Fruit fly (Drosophila melanogaster) whole organism, embryonic: ENCODE data around the gene CG7530.

Source experiments
- Adf1 ChIP-seq: fragments of 200-800 bp; sonication (Bioruptor generic); IDR thresholded peaks from 2 replicates; pipeline ENCODE4 v1.3.6; 2022; ENCODE audit warnings: missing biosample characterization, missing genetic modification characterization
- Asciz ChIP-seq: fragments of 200-800 bp; sonication (Bioruptor generic); optimal IDR thresholded peaks from 2 replicates; lab custom pipeline; 2017; ENCODE audit warnings: missing biosample characterization, mild to moderate bottlenecking, missing genetic modification characterization, missing genetic modification reagents
- Atf6 ChIP-seq: fragments of 200-800 bp; sonication (Bioruptor generic); IDR thresholded peaks from 2 replicates; pipeline ENCODE4 v1.3.6; 2022; ENCODE audit warnings: missing biosample characterization, missing genetic modification characterization
- CG10959 ChIP-seq: fragments of 200-800 bp; sonication (Bioruptor generic); IDR thresholded peaks from 2 replicates; pipeline ENCODE4 v1.3.6; 2022; ENCODE audit warnings: missing biosample characterization, missing genetic modification characterization
- CG11093 ChIP-seq: fragments of 200-800 bp; sonication (Bioruptor generic); IDR thresholded peaks from 3 replicates; pipeline ENCODE4 v1.3.6; 2022; ENCODE audit warnings: missing biosample characterization, missing genetic modification characterization
- CG12942 ChIP-seq: fragments of 200-800 bp; sonication (Bioruptor generic); optimal IDR thresholded peaks from 3 replicates; lab custom pipeline; 2016; ENCODE audit warnings: missing biosample characterization, missing genetic modification characterization
- CG13296 ChIP-seq: fragments of 200-800 bp; sonication (Bioruptor generic); optimal IDR thresholded peaks from 3 replicates; lab custom pipeline; 2018; ENCODE audit warnings: missing biosample characterization, mild to moderate bottlenecking, missing genetic modification characterization
- CG13424 ChIP-seq: fragments of 200-800 bp; sonication (Bioruptor generic); optimal IDR thresholded peaks from 2 replicates; lab custom pipeline; 2019; ENCODE audit warnings: missing biosample characterization, mild to moderate bottlenecking, missing genetic modification characterization, moderate library complexity
- CG14667 ChIP-seq: fragments of 200-800 bp; sonication (Bioruptor generic); IDR thresholded peaks from 2 replicates; pipeline ENCODE4 v1.3.6; 2022; ENCODE audit warnings: missing biosample characterization, missing genetic modification characterization
- CG2120 ChIP-seq: fragments of 200-800 bp; sonication (Bioruptor generic); optimal IDR thresholded peaks from 3 replicates; lab custom pipeline; 2016; ENCODE audit warnings: missing biosample characterization, missing genetic modification characterization
- CG30020 ChIP-seq: fragments of 200-800 bp; optimal IDR thresholded peaks from 2 replicates; lab custom pipeline; 2019; ENCODE audit warnings: missing biosample characterization, mild to moderate bottlenecking, missing genetic modification characterization, moderate library complexity
- CG30431 ChIP-seq: fragments of 200-800 bp; sonication (Bioruptor generic); optimal IDR thresholded peaks from 2 replicates; lab custom pipeline; 2017; ENCODE audit warnings: missing biosample characterization, missing genetic modification characterization
- CG31224 ChIP-seq: fragments of 200-800 bp; sonication (Bioruptor generic); IDR thresholded peaks from 2 replicates; pipeline ENCODE4 v1.3.6; 2022; ENCODE audit warnings: missing biosample characterization, missing genetic modification characterization
- CG4282 ChIP-seq: fragments of 200-800 bp; sonication (Bioruptor generic); optimal IDR thresholded peaks from 2 replicates; lab custom pipeline; 2016; ENCODE audit warnings: missing biosample characterization, missing genetic modification characterization
- CG4328 ChIP-seq: fragments of 200-800 bp; sonication (Bioruptor generic); optimal IDR thresholded peaks from 3 replicates; lab custom pipeline; 2017; ENCODE audit warnings: missing biosample characterization, missing genetic modification reagents, missing genetic modification characterization
- CG4424 ChIP-seq: fragments of 200-800 bp; sonication (Bioruptor generic); optimal IDR thresholded peaks from 3 replicates; lab custom pipeline; 2016; ENCODE audit warnings: missing biosample characterization, missing genetic modification characterization
- CG4707 ChIP-seq: fragments of 200-800 bp; sonication (Bioruptor generic); optimal IDR thresholded peaks from 2 replicates; lab custom pipeline; 2018; ENCODE audit warnings: missing biosample characterization, mild to moderate bottlenecking, missing genetic modification characterization, moderate library complexity
- Camta ChIP-seq: fragments of 200-800 bp; sonication (Bioruptor generic); optimal IDR thresholded peaks from 2 replicates; lab custom pipeline; 2016; ENCODE audit warnings: missing biosample characterization, missing genetic modification characterization
- Dip2 ChIP-seq: fragments of 200-800 bp; sonication (Bioruptor generic); IDR thresholded peaks from 2 replicates; pipeline ENCODE4 v1.3.6; 2022; ENCODE audit warnings: missing biosample characterization, missing genetic modification characterization
- E2f2 ChIP-seq: fragments of 200-800 bp; sonication (Bioruptor generic); IDR thresholded peaks from 2 replicates; pipeline ENCODE4 v1.3.6; 2022; ENCODE audit warnings: missing biosample characterization, missing genetic modification characterization
- H2.0 ChIP-seq: fragments of 200-800 bp; sonication (Bioruptor generic); IDR thresholded peaks from 2 replicates; pipeline ENCODE4 v1.3.6; 2022; ENCODE audit warnings: missing biosample characterization, missing genetic modification characterization
- HLH3B ChIP-seq: fragments of 200-800 bp; sonication (Bioruptor generic); IDR thresholded peaks from 2 replicates; pipeline ENCODE4 v1.3.6; 2022; ENCODE audit warnings: missing biosample characterization, missing genetic modification characterization
- Lhr ChIP-seq: fragments of 200-800 bp; sonication (Bioruptor generic); optimal IDR thresholded peaks from 3 replicates; lab custom pipeline; 2017; ENCODE audit warnings: mild to moderate bottlenecking, missing biosample characterization, missing genetic modification reagents, missing genetic modification characterization
- Nf-YB ChIP-seq: fragments of 200-800 bp; sonication (Bioruptor generic); optimal IDR thresholded peaks from 3 replicates; lab custom pipeline; 2019; ENCODE audit warnings: missing biosample characterization, mild to moderate bottlenecking, missing genetic modification characterization, moderate library complexity
- Six4 ChIP-seq: fragments of 200-800 bp; sonication (Bioruptor generic); optimal IDR thresholded peaks from 2 replicates; lab custom pipeline; 2016; ENCODE audit warnings: missing biosample characterization, missing genetic modification characterization
- Taf1 ChIP-seq: fragments of 200-800 bp; sonication (Bioruptor generic); IDR thresholded peaks from 2 replicates; pipeline ENCODE4 v1.3.6; 2022; ENCODE audit warnings: missing biosample characterization, missing genetic modification characterization
- Tbp ChIP-seq: fragments of >200 bp; optimal IDR thresholded peaks from 2 replicates; lab custom pipeline; 2018; ENCODE audit warnings: missing biosample characterization, missing genetic modification characterization
- bbx ChIP-seq: fragments of 200-800 bp; sonication (Bioruptor generic); IDR thresholded peaks from 2 replicates; pipeline ENCODE4 v1.3.6; 2022; ENCODE audit warnings: missing biosample characterization, missing genetic modification characterization; ENCODE audit not compliant: partially characterized antibody
- chinmo ChIP-seq: fragments of 200-800 bp; sonication (Bioruptor generic); IDR thresholded peaks from 4 replicates; pipeline ENCODE4 v1.3.6; 2022; ENCODE audit warnings: missing biosample characterization, missing genetic modification characterization; ENCODE audit not compliant: partially characterized antibody
- crc ChIP-seq: fragments of 200-800 bp; sonication (Bioruptor generic); optimal IDR thresholded peaks from 2 replicates; lab custom pipeline; 2016; ENCODE audit warnings: missing biosample characterization, missing genetic modification characterization
- h ChIP-seq: fragments of >200 bp; optimal IDR thresholded peaks from 2 replicates; lab custom pipeline; 2017
- ham ChIP-seq: fragments of 200-800 bp; sonication (Bioruptor generic); IDR thresholded peaks from 2 replicates; pipeline ENCODE4 v1.3.6; 2022; ENCODE audit warnings: missing biosample characterization, missing genetic modification characterization
- jigr1 ChIP-seq: fragments of 200-800 bp; sonication (Bioruptor generic); IDR thresholded peaks from 3 replicates; pipeline ENCODE4 v1.3.6; 2022; ENCODE audit warnings: missing biosample characterization, missing genetic modification characterization
- klu ChIP-seq: fragments of 200-800 bp; sonication (Bioruptor generic); IDR thresholded peaks from 2 replicates; pipeline ENCODE4 v1.3.6; 2022; ENCODE audit warnings: missing biosample characterization, missing genetic modification characterization
- mam ChIP-seq: fragments of 200-800 bp; sonication (Bioruptor generic); optimal IDR thresholded peaks from 3 replicates; lab custom pipeline; 2016; ENCODE audit warnings: missing biosample characterization, missing genetic modification characterization
- odd ChIP-seq: fragments of 200-800 bp; sonication (Bioruptor generic); optimal IDR thresholded peaks from 2 replicates; lab custom pipeline; 2017; ENCODE audit warnings: missing biosample characterization, mild to moderate bottlenecking, missing genetic modification characterization
- peb ChIP-seq: fragments of 200-800 bp; sonication (Bioruptor generic); IDR thresholded peaks from 2 replicates; pipeline ENCODE4 v1.3.6; 2022; ENCODE audit warnings: missing biosample characterization, missing genetic modification characterization
- rib ChIP-seq: fragments of 200-800 bp; sonication (Bioruptor generic); IDR thresholded peaks from 2 replicates; pipeline ENCODE4 v1.3.6; 2022; ENCODE audit warnings: missing biosample characterization, missing genetic modification characterization
- ro ChIP-seq: fragments of 200-800 bp; sonication (Bioruptor generic); IDR thresholded peaks from 2 replicates; pipeline ENCODE4 v1.3.6; 2022; ENCODE audit warnings: missing biosample characterization, missing genetic modification characterization
- sc ChIP-seq, 3 experiments: fragments of >200 bp in 2 of 3; fragments of 200-800 bp in 1 of 3; sonication (Bioruptor generic) in 1 of 3; optimal IDR thresholded peaks; 2 replicates in 2 of 3; 3 replicates in 1 of 3; lab custom pipeline; 2017; ENCODE audit warnings: mild to moderate bottlenecking in 1 of 3, missing biosample characterization in 1 of 3, missing genetic modification characterization in 1 of 3, missing genetic modification reagents in 1 of 3
- scrt ChIP-seq: fragments of 200-800 bp; sonication (Bioruptor generic); optimal IDR thresholded peaks from 2 replicates; lab custom pipeline; 2018; ENCODE audit warnings: missing biosample characterization, mild to moderate bottlenecking, missing genetic modification characterization, moderate library complexity
- seq ChIP-seq: fragments of 200-800 bp; sonication (Bioruptor generic); IDR thresholded peaks from 2 replicates; pipeline ENCODE4 v1.3.6; 2022; ENCODE audit warnings: missing biosample characterization, missing genetic modification characterization
- stc ChIP-seq: fragments of 200-800 bp; sonication (Bioruptor generic); IDR thresholded peaks from 2 replicates; pipeline ENCODE4 v1.3.6; 2022; ENCODE audit warnings: missing biosample characterization, missing genetic modification characterization
- sug ChIP-seq: fragments of 200-800 bp; optimal IDR thresholded peaks from 2 replicates; lab custom pipeline; 2019; ENCODE audit warnings: missing biosample characterization, mild to moderate bottlenecking, missing genetic modification characterization, moderate library complexity
- tio ChIP-seq: fragments of 200-800 bp; sonication (Bioruptor generic); optimal IDR thresholded peaks from 2 replicates; lab custom pipeline; 2017; ENCODE audit warnings: missing biosample characterization, missing genetic modification characterization, inconsistent platforms
- vfl ChIP-seq: fragments of 200-800 bp; sonication (Bioruptor generic); optimal IDR thresholded peaks from 2 replicates; lab custom pipeline; 2016; ENCODE audit warnings: missing biosample characterization, missing genetic modification characterization
- vvl ChIP-seq: fragments of 200-800 bp; sonication (Bioruptor generic); IDR thresholded peaks from 2 replicates; pipeline ENCODE4 v1.3.6; 2022; ENCODE audit warnings: missing biosample characterization, missing genetic modification characterization
- zfh2 ChIP-seq: fragments of 200-800 bp; sonication (Bioruptor generic); optimal IDR thresholded peaks from 2 replicates; lab custom pipeline; 2016; ENCODE audit warnings: missing biosample characterization, missing genetic modification characterization

The CG7530 gene

DNA sequence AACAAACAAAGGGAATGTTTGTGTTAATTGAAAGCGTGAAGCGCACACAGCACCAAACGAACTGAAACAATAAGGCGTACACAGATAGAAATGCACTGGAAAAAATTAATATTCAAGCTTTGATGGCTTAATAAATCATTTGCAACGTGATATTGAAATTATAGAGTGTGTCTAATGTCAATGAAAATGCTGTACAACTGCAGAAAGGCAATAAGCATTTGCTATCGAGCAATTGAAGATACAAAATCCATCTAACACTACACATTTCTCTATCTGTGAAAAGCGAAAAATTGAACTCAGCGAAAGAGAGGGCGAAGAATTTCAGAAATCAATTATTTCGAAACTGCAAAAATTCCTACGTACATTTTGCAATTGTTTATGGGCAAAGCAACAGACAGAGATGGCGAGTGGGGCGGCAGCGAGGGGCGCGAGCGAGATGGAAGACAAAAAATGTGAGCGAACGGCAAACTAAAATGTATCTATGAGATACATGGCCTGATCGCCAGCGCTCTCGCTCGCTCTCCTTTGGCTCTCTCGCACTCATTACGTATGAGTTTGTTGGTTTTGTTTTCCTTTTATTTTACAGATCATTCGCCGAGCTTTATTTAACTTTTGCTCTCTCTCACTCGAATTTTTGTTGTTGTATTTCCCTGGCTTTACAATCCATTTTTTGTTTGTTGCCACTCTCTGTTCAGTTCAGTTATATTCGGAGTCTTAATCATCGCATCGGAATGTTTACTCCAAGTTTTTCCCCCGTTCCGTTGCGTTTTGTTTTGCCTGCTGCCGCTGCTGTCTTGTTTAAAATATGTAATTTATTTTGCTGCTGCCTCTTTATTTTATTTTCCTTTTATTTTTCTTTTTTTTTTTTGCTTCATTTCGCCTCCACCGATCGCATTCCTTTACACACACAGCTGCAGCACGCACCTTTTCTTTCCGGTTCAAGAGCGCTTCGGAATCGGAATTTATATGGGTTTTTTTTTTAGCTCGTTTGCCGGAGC is 9.1 kb downstream of the CG7530 start (continued):
- no peak for TF ChIP-seq sc (optimal IDR thresholded peaks at IDR 0.05; lab: Kevin White, UChicago)
- TF ChIP-seq sc (GFP tag; optimal IDR thresholded peaks at IDR 0.05; lab: Kevin White, UChicago) = peak; percentile 27
- peak; percentile 69 for TF ChIP-seq H2.0
- peak; percentile 58 for TF ChIP-seq mam (GFP tag; lab: Kevin White, UChicago)
- TF ChIP-seq CG30431 (GFP tag; lab: Kevin White, UChicago) = peak; percentile 36
- 0 out of 2 replicates have a peak, but pooled peaks have one; percentile 16 for TF ChIP-seq peb (GFP tag; lab: Robert Waterston, UW)
- peak; percentile 65 for TF ChIP-seq CG4424 (GFP tag; lab: Kevin White, UChicago)
- peak; percentile 73; the same call in 1 of the 4 replicates for TF ChIP-seq chinmo
- TF ChIP-seq ham (GFP tag; lab: Robert Waterston, UW) = no peak
- TF ChIP-seq h (lab: Kevin White, UChicago) = no peak
- peak; percentile 30; the same call in 1 of the 2 replicates for TF ChIP-seq rib (GFP tag; lab: Robert Waterston, UW)
- no peak; the same call in 1 of the 2 replicates for TF ChIP-seq Adf1 (GFP tag; lab: Robert Waterston, UW)
- 0 out of 2 replicates have a peak, but pooled peaks have one; percentile 23 for TF ChIP-seq CG10959 (GFP tag; lab: Robert Waterston, UW)
- TF ChIP-seq Taf1 (GFP tag; lab: Robert Waterston, UW) = no peak
- TF ChIP-seq CG13424 (tag; lab: Kevin White, UChicago) = peak; percentile 56
- TF ChIP-seq HLH3B (GFP tag; lab: Robert Waterston, UW) = peak; percentile 63
- TF ChIP-seq ro (GFP tag; lab: Robert Waterston, UW) = no peak
- peak; percentile 78 for TF ChIP-seq vvl
- TF ChIP-seq CG14667 = peak; percentile 52; the same call in 1 of the 2 replicates
- TF ChIP-seq E2f2 (GFP tag; lab: Robert Waterston, UW) = peak; percentile 49
- no peak for TF ChIP-seq Dip2 (GFP tag; lab: Robert Waterston, UW)
- TF ChIP-seq klu = peak; percentile 39; the same call in 1 of the 2 replicates
- peak; percentile 29 for TF ChIP-seq Six4 (GFP tag; lab: Kevin White, UChicago)
- TF ChIP-seq CG4707 (GFP tag; lab: Kevin White, UChicago) = no peak
- peak; percentile 73; the same call in 1 of the 2 replicates for TF ChIP-seq Atf6 (GFP tag; lab: Robert Waterston, UW)
- peak; percentile 60 for TF ChIP-seq CG31224 (GFP tag; lab: Robert Waterston, UW)
- peak; percentile 42 for TF ChIP-seq crc (GFP tag; lab: Kevin White, UChicago)
- peak; percentile 45 for TF ChIP-seq scrt (GFP tag; lab: Kevin White, UChicago)
- TF ChIP-seq CG4282 (GFP tag; lab: Kevin White, UChicago) = peak; percentile 33
- TF ChIP-seq zfh2 (GFP tag; lab: Kevin White, UChicago) = peak; percentile 43
- peak; percentile 76 for TF ChIP-seq seq (GFP tag; lab: Robert Waterston, UW)
- peak; percentile 38; the same call in 1 of the 3 replicates for TF ChIP-seq jigr1 (GFP tag; lab: Robert Waterston, UW)
- TF ChIP-seq odd (GFP tag; lab: Kevin White, UChicago) = no peak
- TF ChIP-seq CG13296 = peak; percentile 45
- peak; percentile 71 for TF ChIP-seq stc (GFP tag; lab: Robert Waterston, UW)
- TF ChIP-seq Asciz (GFP tag; lab: Kevin White, UChicago) = peak; percentile 62
- TF ChIP-seq CG30020 (tag; lab: Kevin White, UChicago) = no peak
- TF ChIP-seq bbx (GFP tag; lab: Robert Waterston, UW) = peak; percentile 31; the same call in 1 of the 2 replicates
- TF ChIP-seq sug (tag; lab: Kevin White, UChicago) = peak; percentile 9
- TF ChIP-seq tio (GFP tag; lab: Kevin White, UChicago) = peak; percentile 77
- TF ChIP-seq Camta = peak; percentile 59
- TF ChIP-seq CG12942 = peak; percentile 66
- peak; percentile 30 for TF ChIP-seq Nf-YB (GFP tag; lab: Kevin White, UChicago)
- peak; percentile 67 for TF ChIP-seq CG2120
- no peak for TF ChIP-seq CG4328 (GFP tag; lab: Kevin White, UChicago)
- no peak for TF ChIP-seq Tbp
- TF ChIP-seq Lhr = no peak
- TF ChIP-seq vfl (GFP tag; lab: Kevin White, UChicago) = no peak
- TF ChIP-seq CG11093 = peak; percentile 65; the same call in 1 of the 3 replicates
